Worm (Caenorhabditis elegans): ENCODE measurements around the gene T14B4.5.

T14B4.5 gene

ce11 chrII:6734674-6735073, 18.0 kb downstream of the T14B4.5 start, which contains the start of gene T14B4.3 (continued):
- no peak for TF ChIP-seq pha-4 (GFP tag; IDR thresholded peaks at IDR 0.05)
- peak; percentile 51 for TF ChIP-seq pha-4 (tag; optimal IDR thresholded peaks at IDR 0.05)
- no peak for TF ChIP-seq gei-8 (GFP tag; optimal IDR thresholded peaks at IDR 0.05)
- no peak for TF ChIP-seq jun-1 (tag; optimal IDR thresholded peaks at IDR 0.05)
- TF ChIP-seq F44E2.7 (GFP tag; IDR thresholded peaks at IDR 0.05) = no peak
- no peak for TF ChIP-seq duxl-1 (tag; optimal IDR thresholded peaks at IDR 0.05; ENCODE audit: poor library complexity)
- TF ChIP-seq nhr-10 (tag; optimal IDR thresholded peaks at IDR 0.05) = no peak
- no peak for TF ChIP-seq ctbp-1 (GFP tag; IDR thresholded peaks at IDR 0.05)
- peak; percentile 61 for TF ChIP-seq dpl-1 (GFP tag; optimal IDR thresholded peaks at IDR 0.05)
- TF ChIP-seq tra-1 (GFP tag; IDR thresholded peaks at IDR 0.05) = no peak
- no peak for TF ChIP-seq zip-2 (tag; optimal IDR thresholded peaks at IDR 0.05)
- TF ChIP-seq daf-16 (GFP tag; optimal IDR thresholded peaks at IDR 0.05) = no peak
- no peak for TF ChIP-seq daf-16 (tag; optimal IDR thresholded peaks at IDR 0.05)
- TF ChIP-seq cey-2 (tag; optimal IDR thresholded peaks at IDR 0.05; ENCODE audit: borderline replicate concordance, insufficient read depth) = no peak
- no peak for TF ChIP-seq snpc-4 (tag; optimal IDR thresholded peaks at IDR 0.05)
- no peak for TF ChIP-seq dmd-8 (GFP tag; IDR thresholded peaks at IDR 0.05)
- peak; percentile 61 for TF ChIP-seq dve-1 (tag; optimal IDR thresholded peaks at IDR 0.05; ENCODE audit: insufficient read depth)
- TF ChIP-seq snpc-1.2 (GFP tag; IDR thresholded peaks at IDR 0.05) = no peak
- TF ChIP-seq ces-1 (GFP tag; optimal IDR thresholded peaks at IDR 0.05) = no peak
- TF ChIP-seq hif-1 (tag; optimal IDR thresholded peaks at IDR 0.05) = peak in 1 of 2 experiments; percentile 77
- TF ChIP-seq spr-1 (tag; optimal IDR thresholded peaks at IDR 0.05) = no peak
- no peak for TF ChIP-seq nhr-41 (GFP tag; IDR thresholded peaks at IDR 0.05)
- TF ChIP-seq zfp-2 (tag; optimal IDR thresholded peaks at IDR 0.05) = no peak
- no peak for TF ChIP-seq hlh-11 (tag; optimal IDR thresholded peaks at IDR 0.05)
- no peak for TF ChIP-seq aha-1 (tag)
- TF ChIP-seq pqm-1 (tag; optimal IDR thresholded peaks at IDR 0.05) = no peak
- TF ChIP-seq nhr-6 (tag; optimal IDR thresholded peaks at IDR 0.05) = peak; percentile 75
- no peak for TF ChIP-seq nhr-237 (tag; optimal IDR thresholded peaks at IDR 0.05)
- TF ChIP-seq ZK337.2 (GFP tag; IDR thresholded peaks at IDR 0.05) = no peak
- peak; percentile 94 for TF ChIP-seq mes-2 (tag; optimal IDR thresholded peaks at IDR 0.05; ENCODE audit: poor library complexity, severe bottlenecking)
- TF ChIP-seq lin-13 (GFP tag; optimal IDR thresholded peaks at IDR 0.05) = peak; percentile 14
- TF ChIP-seq nhr-48 (tag; optimal IDR thresholded peaks at IDR 0.05) = no peak
- no peak for TF ChIP-seq lim-7 (GFP tag; IDR thresholded peaks at IDR 0.05)
- 0 out of 2 replicates have a peak, but pooled peaks have one; percentile 27 for TF ChIP-seq ceh-44 (GFP tag; IDR thresholded peaks at IDR 0.05)
- no peak for TF ChIP-seq lin-1 (GFP tag; IDR thresholded peaks at IDR 0.05)
- no peak for TF ChIP-seq ceh-32 (tag; optimal IDR thresholded peaks at IDR 0.05; ENCODE audit: poor library complexity)
- no peak for TF ChIP-seq F37D6.2 (tag; optimal IDR thresholded peaks at IDR 0.05)
- no peak for TF ChIP-seq ztf-7 (tag; optimal IDR thresholded peaks at IDR 0.05)
- no peak for TF ChIP-seq skn-1 (tag; optimal IDR thresholded peaks at IDR 0.05)
- TF ChIP-seq lin-15B (tag; optimal IDR thresholded peaks at IDR 0.05) = no peak
- peak; percentile 30 for TF ChIP-seq hlh-30 (tag; optimal IDR thresholded peaks at IDR 0.05; ENCODE audit: insufficient read depth)
- TF ChIP-seq T26A8.4 (GFP tag; IDR thresholded peaks at IDR 0.05) = no peak
- TF ChIP-seq ceh-20 (GFP tag; IDR thresholded peaks at IDR 0.05) = no peak
- no peak for TF ChIP-seq lin-29 (GFP tag; IDR thresholded peaks at IDR 0.05)
- TF ChIP-seq F10B5.3 (tag; optimal IDR thresholded peaks at IDR 0.05) = no peak
- TF ChIP-seq nhr-102 (tag; optimal IDR thresholded peaks at IDR 0.05) = no peak
- no peak for TF ChIP-seq daf-12 (tag; optimal IDR thresholded peaks at IDR 0.05)
- no peak for TF ChIP-seq daf-19 (GFP tag; conservative IDR thresholded peaks at IDR 0.05)
- TF ChIP-seq lin-39 (tag; optimal IDR thresholded peaks at IDR 0.05) = no peak
- no peak for TF ChIP-seq mxl-2 (GFP tag; conservative IDR thresholded peaks at IDR 0.05)
- no peak for TF ChIP-seq D1046.2 (GFP tag; IDR thresholded peaks at IDR 0.05)
- no peak for TF ChIP-seq ceh-62 (tag; optimal IDR thresholded peaks at IDR 0.05)
